Fruit fly (Drosophila melanogaster) whole organism, pupa: ENCODE measurements around the gene Usp1.

ENCODE experiments used
- CG10348 ChIP-seq: fragments of 200-800 bp; sonication (Bioruptor generic); IDR thresholded peaks from 2 replicates; pipeline ENCODE4 v1.3.6; 2022; ENCODE audit warnings: missing biosample characterization, missing genetic modification characterization
- CG12605 ChIP-seq: fragments of 200-800 bp; sonication (Bioruptor generic); IDR thresholded peaks from 2 replicates; pipeline ENCODE4 v1.3.6; 2022; ENCODE audit warnings: missing biosample characterization, missing genetic modification characterization
- CG13204 ChIP-seq: fragments of 200-800 bp; sonication (Bioruptor generic); optimal IDR thresholded peaks from 2 replicates; lab custom pipeline; 2018; ENCODE audit warnings: missing biosample characterization, mild to moderate bottlenecking, missing genetic modification characterization, moderate library complexity
- CG14655 ChIP-seq: fragments of 200-800 bp; sonication (Bioruptor generic); optimal IDR thresholded peaks from 3 replicates; lab custom pipeline; 2017; ENCODE audit warnings: mild to moderate bottlenecking, missing biosample characterization, missing genetic modification reagents, missing genetic modification characterization
- CG15710 ChIP-seq: fragments of 200-800 bp; sonication (Bioruptor generic); optimal IDR thresholded peaks from 2 replicates; lab custom pipeline; 2018; ENCODE audit warnings: missing biosample characterization, mild to moderate bottlenecking, missing genetic modification characterization, moderate library complexity
- CG17806 ChIP-seq: fragments of 200-800 bp; sonication (Bioruptor generic); optimal IDR thresholded peaks from 2 replicates; lab custom pipeline; 2018; ENCODE audit warnings: missing biosample characterization, mild to moderate bottlenecking, missing genetic modification characterization, moderate library complexity
- CG32121 ChIP-seq: fragments of 200-800 bp; sonication (Bioruptor generic); IDR thresholded peaks from 2 replicates; pipeline ENCODE4 v1.3.6; 2022; ENCODE audit warnings: missing biosample characterization, missing genetic modification characterization
- CG34367 ChIP-seq: fragments of 200-800 bp; sonication (Bioruptor generic); optimal IDR thresholded peaks from 2 replicates; lab custom pipeline; 2018; ENCODE audit warnings: missing biosample characterization, mild to moderate bottlenecking, missing genetic modification characterization
- CG4496 ChIP-seq: fragments of 200-800 bp; sonication (Bioruptor generic); IDR thresholded peaks from 3 replicates; pipeline ENCODE4 v1.3.6; 2022; ENCODE audit warnings: missing biosample characterization, missing genetic modification characterization
- CG8159 ChIP-seq: fragments of 200-800 bp; sonication (Bioruptor generic); optimal IDR thresholded peaks from 3 replicates; lab custom pipeline; 2018; ENCODE audit warnings: missing biosample characterization, mild to moderate bottlenecking, missing genetic modification characterization, moderate library complexity
- CG8301 ChIP-seq: fragments of 200-800 bp; sonication (Bioruptor generic); optimal IDR thresholded peaks from 2 replicates; lab custom pipeline; 2018; ENCODE audit warnings: missing biosample characterization, mild to moderate bottlenecking, missing genetic modification characterization
- CG9948 ChIP-seq: fragments of 200-800 bp; sonication (Bioruptor generic); optimal IDR thresholded peaks from 2 replicates; lab custom pipeline; 2018; ENCODE audit warnings: missing biosample characterization, mild to moderate bottlenecking, missing genetic modification characterization, moderate library complexity
- D1 ChIP-seq: fragments of 200-800 bp; sonication (Bioruptor generic); optimal IDR thresholded peaks from 2 replicates; lab custom pipeline; 2018; ENCODE audit warnings: missing biosample characterization, mild to moderate bottlenecking, missing genetic modification characterization, moderate library complexity
- EcR ChIP-seq: fragments of 200-800 bp; sonication (Bioruptor generic); optimal IDR thresholded peaks from 3 replicates; lab custom pipeline; 2019; ENCODE audit warnings: missing biosample characterization, missing genetic modification characterization, mild to moderate bottlenecking, moderate library complexity, missing genetic modification reagents
- Ets98B ChIP-seq: fragments of 200-800 bp; sonication (Bioruptor generic); IDR thresholded peaks from 2 replicates; pipeline ENCODE4 v1.3.6; 2022; ENCODE audit warnings: missing biosample characterization, missing genetic modification characterization
- Pif1A ChIP-seq: fragments of 200-800 bp; sonication (Bioruptor generic); optimal IDR thresholded peaks from 3 replicates; lab custom pipeline; 2016; ENCODE audit warnings: missing biosample characterization, missing genetic modification characterization
- Pif1B ChIP-seq: fragments of 200-800 bp; sonication (Bioruptor generic); optimal IDR thresholded peaks from 3 replicates; lab custom pipeline; 2016; ENCODE audit warnings: missing biosample characterization, missing genetic modification characterization
- Snoo ChIP-seq: fragments of 200-800 bp; sonication (Bioruptor generic); optimal IDR thresholded peaks from 3 replicates; lab custom pipeline; 2017; ENCODE audit warnings: missing biosample characterization, mild to moderate bottlenecking, missing genetic modification characterization, inconsistent platforms
- fd96Ca ChIP-seq: fragments of 200-800 bp; sonication (Bioruptor generic); IDR thresholded peaks from 3 replicates; pipeline ENCODE4 v1.3.6; 2022; ENCODE audit warnings: missing biosample characterization, missing genetic modification characterization
- gl ChIP-seq: fragments of 200-800 bp; sonication (Bioruptor generic); optimal IDR thresholded peaks from 2 replicates; lab custom pipeline; 2018; ENCODE audit warnings: missing biosample characterization, mild to moderate bottlenecking, missing genetic modification characterization
- rn ChIP-seq: fragments of 200-800 bp; sonication (Bioruptor generic); IDR thresholded peaks from 2 replicates; pipeline ENCODE4 v1.3.6; 2022; ENCODE audit warnings: missing biosample characterization, missing genetic modification characterization

Usp1 gene

DNA sequence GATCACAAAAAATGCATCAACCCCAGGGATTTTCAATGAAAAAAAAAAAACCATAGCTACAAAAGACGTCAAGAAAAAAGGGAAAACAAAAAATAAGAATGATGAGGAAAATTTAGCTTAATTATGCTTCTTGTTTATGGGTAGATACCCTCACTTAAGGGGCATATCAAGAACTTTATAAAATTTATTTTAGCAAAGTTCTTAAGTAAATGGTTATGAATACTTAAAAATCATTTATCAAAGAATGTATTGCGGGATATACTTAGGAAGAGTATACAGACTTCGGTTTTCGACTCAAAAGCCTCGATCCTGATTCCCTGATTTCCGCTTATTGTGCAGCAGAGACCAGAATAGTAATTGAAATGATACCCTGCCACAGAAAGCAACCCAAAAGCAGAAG, 44.1 kb downstream of the Usp1 start:
- TF ChIP-seq CG32121 (GFP tag; lab: Robert Waterston, UW) (no peak), CG12605 (GFP tag; lab: Robert Waterston, UW) (no peak), CG9948 (peak; percentile 48), CG17806 (tag; lab: Kevin White, UChicago) (peak; percentile 56), D1 (peak; percentile 28), CG14655 (no peak), Snoo (tag; lab: Kevin White, UChicago) (no peak), CG8159 (tag; lab: Kevin White, UChicago) (peak; percentile 69), Pif1B (GFP tag; lab: Kevin White, UChicago) (no peak), fd96Ca (GFP tag; lab: Robert Waterston, UW) (no peak), Pif1A (GFP tag; lab: Kevin White, UChicago) (no peak), CG8301 (tag; lab: Kevin White, UChicago) (no peak), CG4496 (GFP tag; lab: Robert Waterston, UW) (no peak), EcR (GFP tag; lab: Kevin White, UChicago) (no peak), CG15710 (peak; percentile 38), CG13204 (GFP tag; lab: Kevin White, UChicago) (no peak), Ets98B (GFP tag; lab: Robert Waterston, UW) (no peak), CG10348 (GFP tag; lab: Robert Waterston, UW) (no peak), gl (no peak), rn (GFP tag; lab: Robert Waterston, UW) (no peak), CG34367 (tag; lab: Kevin White, UChicago) (peak; percentile 24)

- peak; percentile 17 for TF ChIP-seq CG15710
- 0 out of 3 replicates have a peak, but pooled peaks have one; percentile 7 for TF ChIP-seq CG4496 (GFP tag; lab: Robert Waterston, UW)
- TF ChIP-seq CG17806 (tag; lab: Kevin White, UChicago) = peak; percentile 42
- TF ChIP-seq gl = no peak
- no peak for TF ChIP-seq EcR (GFP tag; lab: Kevin White, UChicago)
- TF ChIP-seq rn (GFP tag; lab: Robert Waterston, UW) = no peak
- TF ChIP-seq CG10348 (GFP tag; lab: Robert Waterston, UW) = no peak
- no peak for TF ChIP-seq CG13204 (GFP tag; lab: Kevin White, UChicago)
- peak; percentile 33 for TF ChIP-seq CG8159 (tag; lab: Kevin White, UChicago)
- no peak for TF ChIP-seq Ets98B (GFP tag; lab: Robert Waterston, UW)
- no peak for TF ChIP-seq fd96Ca (GFP tag; lab: Robert Waterston, UW)
- no peak for TF ChIP-seq Snoo (tag; lab: Kevin White, UChicago)
- peak; percentile 26 for TF ChIP-seq CG14655
- TF ChIP-seq CG12605 (GFP tag; lab: Robert Waterston, UW) = no peak
- no peak for TF ChIP-seq D1
- no peak for TF ChIP-seq CG32121 (GFP tag; lab: Robert Waterston, UW)
- TF ChIP-seq Pif1A (GFP tag; lab: Kevin White, UChicago) = peak; percentile 4
- peak; percentile 21 for TF ChIP-seq CG9948
- no peak for TF ChIP-seq CG8301 (tag; lab: Kevin White, UChicago)
- no peak for TF ChIP-seq CG34367 (tag; lab: Kevin White, UChicago)
- TF ChIP-seq Pif1B (GFP tag; lab: Kevin White, UChicago) = no peak
These were observed 45.6 kb downstream of the Usp1 start for dm6 chr3R:29274590-29274989.

dm6 chr3R:29277009-29277408, 48.0 kb downstream of the Usp1 start:
- TF ChIP-seq CG10348 (GFP tag; lab: Robert Waterston, UW) (no peak), fd96Ca (GFP tag; lab: Robert Waterston, UW) (peak; percentile 82; the same call in 2 of the 3 replicates), CG9948 (peak; percentile 90), CG15710 (peak; percentile 92), EcR (GFP tag; lab: Kevin White, UChicago) (no peak), Ets98B (GFP tag; lab: Robert Waterston, UW) (peak; percentile 31; the same call in 1 of the 2 replicates), CG4496 (GFP tag; lab: Robert Waterston, UW) (peak; percentile 75), CG12605 (GFP tag; lab: Robert Waterston, UW) (peak; percentile 42; the same call in 1 of the 2 replicates), D1 (peak; percentile 10), Pif1B (GFP tag; lab: Kevin White, UChicago) (peak; percentile 82), CG17806 (tag; lab: Kevin White, UChicago) (peak; percentile 89), Snoo (tag; lab: Kevin White, UChicago) (peak; percentile 82), CG13204 (GFP tag; lab: Kevin White, UChicago) (peak; percentile 69), CG8301 (tag; lab: Kevin White, UChicago) (peak; percentile 48), Pif1A (GFP tag; lab: Kevin White, UChicago) (peak; percentile 84), rn (GFP tag; lab: Robert Waterston, UW) (0 out of 2 replicates have a peak, but pooled peaks have one; percentile 21), CG14655 (peak; percentile 72), CG32121 (GFP tag; lab: Robert Waterston, UW) (no peak), gl (peak; percentile 87), CG34367 (tag; lab: Kevin White, UChicago) (peak; percentile 94), CG8159 (tag; lab: Kevin White, UChicago) (peak; percentile 88)

DNA sequence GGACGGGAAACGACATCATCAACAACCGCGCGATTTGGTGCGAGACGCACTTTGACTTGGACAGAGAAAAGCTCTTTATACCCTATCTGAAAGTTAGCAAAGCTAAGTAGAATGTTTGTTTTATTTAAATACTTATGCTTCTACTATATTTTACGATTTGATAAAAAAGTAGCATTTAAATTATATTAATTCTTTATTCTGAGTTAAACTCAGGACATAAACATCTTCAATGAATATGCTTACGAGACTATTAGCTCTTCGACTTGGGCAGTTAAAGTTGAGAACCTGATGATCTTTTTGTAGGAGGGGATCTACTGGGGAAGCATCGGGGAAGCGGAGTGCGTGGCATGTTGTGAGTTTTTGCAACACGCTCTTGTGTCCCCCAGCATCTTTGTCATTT, 48.8 kb downstream of the Usp1 start:
- peak; percentile 87 for TF ChIP-seq CG9948
- no peak for TF ChIP-seq CG13204 (GFP tag; lab: Kevin White, UChicago)
- peak; percentile 85 for TF ChIP-seq CG15710
- peak; percentile 89 for TF ChIP-seq CG17806 (tag; lab: Kevin White, UChicago)
- TF ChIP-seq rn (GFP tag; lab: Robert Waterston, UW) = peak; percentile 63
- peak; percentile 60 for TF ChIP-seq Pif1B (GFP tag; lab: Kevin White, UChicago)
- peak; percentile 66 for TF ChIP-seq CG12605 (GFP tag; lab: Robert Waterston, UW)
- TF ChIP-seq CG8301 (tag; lab: Kevin White, UChicago) = peak; percentile 71
- TF ChIP-seq CG34367 (tag; lab: Kevin White, UChicago) = peak; percentile 84
- TF ChIP-seq Pif1A (GFP tag; lab: Kevin White, UChicago) = peak; percentile 42
- TF ChIP-seq CG8159 (tag; lab: Kevin White, UChicago) = peak; percentile 89
- peak; percentile 74 for TF ChIP-seq D1
- TF ChIP-seq EcR (GFP tag; lab: Kevin White, UChicago) = no peak
- TF ChIP-seq CG32121 (GFP tag; lab: Robert Waterston, UW) = peak; percentile 43; the same call in 1 of the 2 replicates
- no peak for TF ChIP-seq fd96Ca (GFP tag; lab: Robert Waterston, UW)
- TF ChIP-seq CG10348 (GFP tag; lab: Robert Waterston, UW) = no peak
- peak; percentile 43; the same call in 1 of the 3 replicates for TF ChIP-seq CG4496 (GFP tag; lab: Robert Waterston, UW)
- peak; percentile 77 for TF ChIP-seq CG14655
- TF ChIP-seq Ets98B (GFP tag; lab: Robert Waterston, UW) = peak; percentile 49; the same call in 1 of the 2 replicates
- TF ChIP-seq gl = peak; percentile 51
- TF ChIP-seq Snoo (tag; lab: Kevin White, UChicago) = peak; percentile 56
